Worm (Caenorhabditis elegans) whole organism, L1 larva: ENCODE measurements around the gene srx-51.

Experiments
- ceh-82 ChIP-seq, 3 experiments: fragments of 150-350 bp in 1 of 3; sonication (generic microtip) in 2 of 3; optimal IDR thresholded peaks; 2 replicates each; lab custom pipeline; 2014 to 2017; ENCODE audit warnings: missing biosample characterization in 3 of 3, missing genetic modification characterization in 3 of 3
- lin-35 ChIP-seq, 2 experiments: fragments of 150-350 bp; optimal IDR thresholded peaks; 2 replicates each; lab custom pipeline; 2014; ENCODE audit warnings: missing biosample characterization in 2 of 2, missing genetic modification characterization in 2 of 2, missing genetic modification reagents in 2 of 2
- lsy-2 ChIP-seq, 2 experiments: fragments of 150-350 bp; optimal IDR thresholded peaks; 2 replicates each; lab custom pipeline; 2014; ENCODE audit warnings: missing biosample characterization in 2 of 2, missing genetic modification characterization in 2 of 2
- ztf-11 ChIP-seq, 2 experiments: sonication (generic microtip); optimal IDR thresholded peaks; 2 replicates each; lab custom pipeline; 2016 to 2017; ENCODE audit warnings: missing genetic modification characterization in 2 of 2, missing biosample characterization in 1 of 2, missing compliant biosample characterization in 1 of 2

ce11 chrV:15287856-15288255, 6.2 kb downstream of the srx-51 start, which contains the start of gene cyp-34A1:
- no peak for TF ChIP-seq ztf-11 (tag; optimal IDR thresholded peaks at IDR 0.05; lab: Kevin White, UChicago)
- TF ChIP-seq lsy-2 (tag; optimal IDR thresholded peaks at IDR 0.05; lab: Kevin White, UChicago), result no peak
- no peak for TF ChIP-seq lin-35 (GFP tag; optimal IDR thresholded peaks at IDR 0.05; lab: Kevin White, UChicago)
- no peak for TF ChIP-seq ceh-82 (tag; optimal IDR thresholded peaks at IDR 0.05; lab: Kevin White, UChicago)
